Worm (Caenorhabditis elegans): ENCODE data around the gene T01H3.3.

- TF ChIP-seq lsy-2 (tag; optimal IDR thresholded peaks at IDR 0.05) (peak in 1 of 2 experiments; percentile 16), fkh-4 (tag; optimal IDR thresholded peaks at IDR 0.05; ENCODE audit: borderline replicate concordance) (no peak), snpc-4 (tag; optimal IDR thresholded peaks at IDR 0.05) (no peak), grh-1 (GFP tag; IDR thresholded peaks at IDR 0.05) (no peak), unc-130 (tag; optimal IDR thresholded peaks at IDR 0.05) (no peak), hlh-4 (tag; optimal IDR thresholded peaks at IDR 0.05) (no peak)
Measured at ce11 chrII:7895190-7895589, 21.5 kb upstream of the T01H3.3 start.

Data from whole organism, L1 larva.